Worm (Caenorhabditis elegans): ENCODE measurements around the gene srz-10.
"Not testable (repeated sequence)": the region's sequence is repeated elsewhere in the genome, so short reads cannot be mapped to it uniquely, and the experiment has no call there.

Gene srz-10

ce11 chrV:15264131-15264530 lies 44.8 kb downstream of the srz-10 start, which contains the start of gene M01B2.12:
TSS of gene M01B2.12 (minus strand) at chrV:15264231.
- TF ChIP-seq snpc-1.3 (tag; optimal IDR thresholded peaks at IDR 0.05; ENCODE audit: insufficient read depth), result no peak
- no peak for TF ChIP-seq egl-44 (GFP tag; IDR thresholded peaks at IDR 0.05)
- TF ChIP-seq sptf-2 (GFP tag; optimal IDR thresholded peaks at IDR 0.05), result no peak
- TF ChIP-seq K11D2.4 (GFP tag; IDR thresholded peaks at IDR 0.05), result no peak
- no peak for TF ChIP-seq hlh-12 (tag; optimal IDR thresholded peaks at IDR 0.05)
- TF ChIP-seq repo-1 (tag; optimal IDR thresholded peaks at IDR 0.05), result no peak
- TF ChIP-seq nhr-179 (tag; optimal IDR thresholded peaks at IDR 0.05), result no peak
- no peak for TF ChIP-seq die-1 (tag; optimal IDR thresholded peaks at IDR 0.05)
- TF ChIP-seq madf-8 (GFP tag; conservative IDR thresholded peaks at IDR 0.05), result no peak
- no peak for TF ChIP-seq let-526 (GFP tag; IDR thresholded peaks at IDR 0.05)
- no peak for TF ChIP-seq sdz-38 (tag; optimal IDR thresholded peaks at IDR 0.05)
- no peak for TF ChIP-seq B0019.2 (GFP tag; conservative IDR thresholded peaks at IDR 0.05)
- no peak for TF ChIP-seq atf-7 (tag; optimal IDR thresholded peaks at IDR 0.05)
- no peak for TF ChIP-seq attf-6 (GFP tag; IDR thresholded peaks at IDR 0.05)
- no peak for TF ChIP-seq F37B4.10 (GFP tag; IDR thresholded peaks at IDR 0.05)
- no peak for TF ChIP-seq ztf-28 (GFP tag; IDR thresholded peaks at IDR 0.05)
- TF ChIP-seq lin-26 (GFP tag; IDR thresholded peaks at IDR 0.05), result no peak

DNA sequence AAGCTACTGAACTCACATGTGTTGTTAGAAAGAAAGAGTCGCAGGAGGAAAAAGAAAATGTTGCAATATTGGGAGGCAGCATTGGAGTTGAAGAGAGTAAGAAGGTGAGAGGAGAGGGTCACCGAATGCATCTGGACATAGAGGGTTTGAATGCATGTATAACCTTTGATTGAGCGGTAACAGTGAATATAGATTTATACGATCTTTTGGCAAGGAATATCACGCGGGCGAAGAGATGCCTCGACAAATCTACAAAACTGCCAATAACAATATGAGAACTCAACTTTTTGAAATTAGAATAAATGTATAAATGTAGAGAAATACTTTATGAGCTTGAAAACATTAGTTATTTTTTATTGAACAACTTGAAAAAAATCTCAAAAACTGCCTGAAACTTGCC lies 46.6 kb downstream of the srz-10 start, which contains the start of gene M01B2.10:
Gene M01B2.10 (minus strand): TSS at position 101 of the 400 bp plus-strand sequence.
- not testable (repeated sequence) for TF ChIP-seq madf-6 (GFP tag; IDR thresholded peaks at IDR 0.05); hlh-26 (GFP tag; conservative IDR thresholded peaks at IDR 0.05); hmg-1.2 (GFP tag; IDR thresholded peaks at IDR 0.05)

DNA sequence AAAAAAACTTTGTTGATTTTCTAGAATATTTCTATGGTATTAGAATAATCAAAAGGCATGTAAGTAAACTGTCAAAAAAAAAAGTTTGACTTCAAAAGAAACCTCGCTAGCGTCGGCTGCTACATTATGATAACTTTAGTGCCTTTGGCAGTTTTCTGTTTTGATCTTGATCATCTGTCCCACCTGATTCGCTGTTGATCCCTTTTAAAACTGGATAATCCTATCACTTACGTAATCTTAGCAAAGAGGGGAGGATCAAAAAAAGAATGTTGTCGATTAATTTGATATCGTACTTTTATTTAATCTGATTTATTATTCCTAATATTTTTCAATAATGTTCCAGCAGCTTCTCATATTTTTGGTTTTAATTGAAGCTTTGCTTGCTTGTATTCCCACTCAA lies 49.0 kb downstream of the srz-10 start, which contains the start of gene M01B2.8:
Gene M01B2.8 (plus strand): TSS at position 301 of the 400 bp plus-strand sequence.
- TF ChIP-seq attf-3 (GFP tag; conservative IDR thresholded peaks at IDR 0.05) (no peak), ekl-4 (GFP tag; IDR thresholded peaks at IDR 0.05) (no peak), let-607 (tag; optimal IDR thresholded peaks at IDR 0.05) (no peak), pha-4 (tag; optimal IDR thresholded peaks at IDR 0.05) (no peak), Y53G8AR.9 (GFP tag; conservative IDR thresholded peaks at IDR 0.05) (no peak), F57A8.1 (GFP tag; optimal IDR thresholded peaks at IDR 0.05) (no peak), bed-2 (GFP tag; IDR thresholded peaks at IDR 0.05) (no peak), cebp-2 (GFP tag; IDR thresholded peaks at IDR 0.05) (no peak), F10E7.11 (tag; optimal IDR thresholded peaks at IDR 0.05) (no peak), snpc-4 (GFP tag; optimal IDR thresholded peaks at IDR 0.05) (no peak), snpc-4 (tag; optimal IDR thresholded peaks at IDR 0.05) (no peak), ccch-3 (GFP tag; optimal IDR thresholded peaks at IDR 0.05) (no peak), nhr-179 (tag; optimal IDR thresholded peaks at IDR 0.05) (no peak), mel-28 (tag; optimal IDR thresholded peaks at IDR 0.05; ENCODE audit: borderline replicate concordance) (no peak), egl-18 (GFP tag; IDR thresholded peaks at IDR 0.05) (no peak), hsf-1 (GFP tag; IDR thresholded peaks at IDR 0.05) (no peak)

DNA sequence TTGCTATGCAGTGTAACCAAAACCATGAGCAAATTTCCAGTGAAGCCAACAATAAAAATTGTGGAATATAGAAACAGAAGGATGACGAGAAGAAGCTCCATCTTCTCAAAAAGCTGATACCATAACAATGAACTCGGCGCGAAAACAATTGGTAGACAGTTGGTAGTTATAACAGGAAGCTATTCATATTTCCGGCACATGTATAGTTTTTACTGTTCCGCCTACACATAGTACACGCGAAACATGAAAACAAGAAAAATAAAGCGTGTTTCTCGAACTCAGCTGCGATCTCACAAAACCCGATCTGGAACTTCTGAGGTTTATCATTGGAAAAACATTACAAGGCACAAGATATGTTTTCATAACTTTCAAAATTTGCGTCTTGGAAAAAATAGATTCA lies 49.8 kb downstream of the srz-10 start, which contains the start of gene srsx-37:
Gene srsx-37 (minus strand): TSS at position 101 of the 400 bp plus-strand sequence.
- TF ChIP-seq nhr-27 (tag; optimal IDR thresholded peaks at IDR 0.05) (no peak), ceh-27 (GFP tag; optimal IDR thresholded peaks at IDR 0.05) (no peak), pbrm-1 (GFP tag; IDR thresholded peaks at IDR 0.05) (no peak), bed-2 (GFP tag; IDR thresholded peaks at IDR 0.05) (no peak), madf-10 (tag; optimal IDR thresholded peaks at IDR 0.05) (no peak), snpc-4 (GFP tag; optimal IDR thresholded peaks at IDR 0.05) (no peak), snpc-4 (tag; optimal IDR thresholded peaks at IDR 0.05) (no peak)
